Fruit fly (Drosophila melanogaster) whole organism, embryonic: ENCODE data around the gene CG6236.
A peak's percentile ranks its signal among the peaks of the same experiment; 100 is the strongest.

ENCODE experiments used
- BtbVII ChIP-seq: fragments of 200-800 bp; sonication (Bioruptor generic); optimal IDR thresholded peaks from 3 replicates; lab custom pipeline; 2017; ENCODE audit warnings: missing biosample characterization, mild to moderate bottlenecking, missing genetic modification characterization
- CG10959 ChIP-seq: fragments of 200-800 bp; sonication (Bioruptor generic); IDR thresholded peaks from 2 replicates; pipeline ENCODE4 v1.3.6; 2022; ENCODE audit warnings: missing biosample characterization, missing genetic modification characterization
- CG11247 ChIP-seq: fragments of 200-800 bp; sonication (Bioruptor generic); IDR thresholded peaks from 2 replicates; pipeline ENCODE4 v1.3.6; 2022; ENCODE audit warnings: missing biosample characterization, missing genetic modification characterization
- CG11695 ChIP-seq: fragments of 200-800 bp; sonication (Bioruptor generic); IDR thresholded peaks from 3 replicates; pipeline ENCODE4 v1.3.6; 2022; ENCODE audit warnings: missing biosample characterization, missing genetic modification characterization
- CG11723 ChIP-seq: fragments of 200-800 bp; sonication (Bioruptor generic); optimal IDR thresholded peaks from 2 replicates; lab custom pipeline; 2017; ENCODE audit warnings: missing biosample characterization, mild to moderate bottlenecking, missing genetic modification characterization
- CG13296 ChIP-seq: fragments of 200-800 bp; sonication (Bioruptor generic); optimal IDR thresholded peaks from 3 replicates; lab custom pipeline; 2018; ENCODE audit warnings: missing biosample characterization, mild to moderate bottlenecking, missing genetic modification characterization
- CG14441 ChIP-seq: fragments of 200-800 bp; sonication (Bioruptor generic); IDR thresholded peaks from 2 replicates; pipeline ENCODE4 v1.3.6; 2022; ENCODE audit warnings: missing biosample characterization, missing genetic modification characterization
- CG15514 ChIP-seq: fragments of 200-800 bp; sonication (Bioruptor generic); optimal IDR thresholded peaks from 3 replicates; lab custom pipeline; 2017; ENCODE audit warnings: missing biosample characterization, missing genetic modification characterization, mild to moderate bottlenecking, moderate library complexity, missing genetic modification reagents
- CG16863 ChIP-seq: fragments of 200-800 bp; sonication (Bioruptor generic); optimal IDR thresholded peaks from 3 replicates; lab custom pipeline; 2016; ENCODE audit warnings: missing biosample characterization, missing genetic modification characterization
- CG17385 ChIP-seq: fragments of 200-800 bp; sonication (Bioruptor generic); optimal IDR thresholded peaks from 3 replicates; lab custom pipeline; 2018; ENCODE audit warnings: missing biosample characterization, mild to moderate bottlenecking, missing genetic modification characterization
- CG18476 ChIP-seq: fragments of 200-800 bp; sonication (Bioruptor generic); optimal IDR thresholded peaks from 2 replicates; lab custom pipeline; 2016; ENCODE audit warnings: missing biosample characterization, mild to moderate bottlenecking, missing genetic modification characterization
- CG2116 ChIP-seq: fragments of 200-800 bp; sonication (Bioruptor generic); optimal IDR thresholded peaks from 3 replicates; lab custom pipeline; 2018; ENCODE audit warnings: missing biosample characterization, mild to moderate bottlenecking, missing genetic modification characterization
- CG30403 ChIP-seq: fragments of 200-800 bp; sonication (Bioruptor generic); optimal IDR thresholded peaks from 3 replicates; lab custom pipeline; 2016; ENCODE audit warnings: missing biosample characterization, missing genetic modification characterization
- CG3163 ChIP-seq: fragments of 200-800 bp; sonication (Bioruptor generic); optimal IDR thresholded peaks from 3 replicates; lab custom pipeline; 2016; ENCODE audit warnings: missing biosample characterization, missing genetic modification characterization
- CG3281 ChIP-seq: fragments of 200-800 bp; sonication (Bioruptor generic); optimal IDR thresholded peaks from 3 replicates; lab custom pipeline; 2017; ENCODE audit warnings: missing biosample characterization, mild to moderate bottlenecking, missing genetic modification characterization
- CG34376 ChIP-seq: fragments of 200-800 bp; sonication (Bioruptor generic); optimal IDR thresholded peaks from 2 replicates; lab custom pipeline; 2018; ENCODE audit warnings: missing biosample characterization, mild to moderate bottlenecking, missing genetic modification characterization
- CG4617 ChIP-seq: fragments of 200-800 bp; sonication (Bioruptor generic); optimal IDR thresholded peaks from 3 replicates; lab custom pipeline; 2016; ENCODE audit warnings: missing biosample characterization, missing genetic modification characterization, borderline replicate concordance
- CG6654 ChIP-seq: fragments of 200-800 bp; sonication (Bioruptor generic); optimal IDR thresholded peaks from 2 replicates; lab custom pipeline; 2017; ENCODE audit warnings: missing biosample characterization, mild to moderate bottlenecking, missing genetic modification characterization
- CG7987 ChIP-seq: fragments of 200-800 bp; sonication (Bioruptor generic); optimal IDR thresholded peaks from 2 replicates; lab custom pipeline; 2018; ENCODE audit warnings: missing biosample characterization, mild to moderate bottlenecking, missing genetic modification characterization, moderate library complexity
- CG8290 ChIP-seq, 3 experiments: fragments of 200-800 bp; sonication (Bioruptor generic); optimal IDR thresholded peaks; 2 replicates each; lab custom pipeline; 2016 to 2019; ENCODE audit warnings: missing biosample characterization in 3 of 3, missing genetic modification characterization in 3 of 3, mild to moderate bottlenecking in 2 of 3, moderate library complexity in 1 of 3
- CG8478 ChIP-seq: fragments of >200 bp; optimal IDR thresholded peaks from 2 replicates; lab custom pipeline; 2018
- CG9609 ChIP-seq: fragments of 200-800 bp; sonication (Bioruptor generic); optimal IDR thresholded peaks from 3 replicates; lab custom pipeline; 2016; ENCODE audit warnings: missing biosample characterization, missing genetic modification characterization
- Dad ChIP-seq: fragments of 200-800 bp; sonication (Bioruptor generic); optimal IDR thresholded peaks from 3 replicates; lab custom pipeline; 2016; ENCODE audit warnings: missing biosample characterization, missing genetic modification characterization
- Doc2 ChIP-seq: fragments of 200-800 bp; sonication (Bioruptor generic); IDR thresholded peaks from 2 replicates; pipeline ENCODE4 v1.3.6; 2022; ENCODE audit warnings: missing biosample characterization, missing genetic modification characterization
- Eip74EF ChIP-seq, 2 experiments: fragments of 200-800 bp in 1 of 2; fragments of >200 bp in 1 of 2; sonication (Bioruptor generic) in 1 of 2; optimal IDR thresholded peaks; 2 replicates each; lab custom pipeline; 2017 to 2019; ENCODE audit warnings: missing biosample characterization in 2 of 2, missing genetic modification characterization in 2 of 2, mild to moderate bottlenecking in 1 of 2, moderate library complexity in 1 of 2
- GATAe ChIP-seq: fragments of 200-800 bp; sonication (Bioruptor generic); conservative IDR thresholded peaks from 2 replicates; pipeline ENCODE4 v1.3.6; 2022; ENCODE audit warnings: missing biosample characterization, missing genetic modification characterization
- Gug ChIP-seq: fragments of 200-800 bp; sonication (Bioruptor generic); IDR thresholded peaks from 4 replicates; pipeline ENCODE4 v1.3.6; 2022; ENCODE audit warnings: missing biosample characterization, missing genetic modification characterization
- Hmx ChIP-seq: fragments of 200-800 bp; sonication (Bioruptor generic); optimal IDR thresholded peaks from 2 replicates; lab custom pipeline; 2016; ENCODE audit warnings: missing biosample characterization, missing genetic modification characterization
- Lpt ChIP-seq: fragments of >200 bp; optimal IDR thresholded peaks from 2 replicates; lab custom pipeline; 2018; ENCODE audit warnings: missing biosample characterization, missing genetic modification characterization
- Nf-YB ChIP-seq: fragments of 200-800 bp; sonication (Bioruptor generic); optimal IDR thresholded peaks from 3 replicates; lab custom pipeline; 2019; ENCODE audit warnings: missing biosample characterization, mild to moderate bottlenecking, missing genetic modification characterization, moderate library complexity
- Trl ChIP-seq, 3 experiments: fragments of >200 bp in 2 of 3; fragments of 200-800 bp in 1 of 3; sonication (Bioruptor generic) in 1 of 3; optimal IDR thresholded peaks; 2 replicates in 1 of 3; 3 replicates in 2 of 3; lab custom pipeline; 2016 to 2017; ENCODE audit warnings: missing biosample characterization in 1 of 3, missing genetic modification characterization in 1 of 3
- Xbp1 ChIP-seq: fragments of 200-800 bp; sonication (Bioruptor generic); optimal IDR thresholded peaks from 3 replicates; lab custom pipeline; 2016; ENCODE audit warnings: missing biosample characterization, mild to moderate bottlenecking, missing genetic modification characterization
- ac ChIP-seq: fragments of 200-800 bp; sonication (Bioruptor generic); optimal IDR thresholded peaks from 3 replicates; lab custom pipeline; 2017; ENCODE audit warnings: missing biosample characterization, mild to moderate bottlenecking, missing genetic modification characterization
- bab2 ChIP-seq: fragments of 200-800 bp; sonication (Bioruptor generic); optimal IDR thresholded peaks from 2 replicates; lab custom pipeline; 2016; ENCODE audit warnings: missing biosample characterization, missing genetic modification characterization
- bcd ChIP-seq: fragments of 200-800 bp; sonication (Bioruptor generic); optimal IDR thresholded peaks from 2 replicates; lab custom pipeline; 2017; ENCODE audit warnings: missing biosample characterization, mild to moderate bottlenecking, missing genetic modification characterization
- br ChIP-seq: fragments of >200 bp; optimal IDR thresholded peaks from 2 replicates; lab custom pipeline; 2017
- dmrt11E ChIP-seq: fragments of 200-800 bp; sonication (Bioruptor generic); optimal IDR thresholded peaks from 3 replicates; lab custom pipeline; 2018; ENCODE audit warnings: missing biosample characterization, mild to moderate bottlenecking, missing genetic modification characterization, moderate library complexity
- ftz-f1 ChIP-seq: fragments of 200-800 bp; sonication (Bioruptor generic); optimal IDR thresholded peaks from 2 replicates; lab custom pipeline; 2016; ENCODE audit warnings: missing biosample characterization, missing genetic modification characterization
- gce ChIP-seq: fragments of 200-800 bp; sonication (Bioruptor generic); IDR thresholded peaks from 3 replicates; pipeline ENCODE4 v1.3.6; 2022; ENCODE audit warnings: missing biosample characterization, missing genetic modification characterization
- onecut ChIP-seq: fragments of 200-800 bp; sonication (Bioruptor generic); IDR thresholded peaks from 2 replicates; pipeline ENCODE4 v1.3.6; 2022; ENCODE audit warnings: missing biosample characterization, missing genetic modification characterization
- otp ChIP-seq: fragments of 200-800 bp; sonication (Bioruptor generic); IDR thresholded peaks from 3 replicates; pipeline ENCODE4, ENCODE4 v1.3.6; 2022; ENCODE audit warnings: missing biosample characterization, missing genetic modification characterization
- pfk ChIP-seq: fragments of 200-800 bp; sonication (Bioruptor generic); optimal IDR thresholded peaks from 2 replicates; lab custom pipeline; 2018; ENCODE audit warnings: missing biosample characterization, mild to moderate bottlenecking, missing genetic modification characterization, moderate library complexity
- psq ChIP-seq: fragments of 200-800 bp; sonication (Bioruptor generic); optimal IDR thresholded peaks from 2 replicates; lab custom pipeline; 2017; ENCODE audit warnings: missing biosample characterization, missing genetic modification characterization
- rib ChIP-seq: fragments of 200-800 bp; sonication (Bioruptor generic); IDR thresholded peaks from 2 replicates; pipeline ENCODE4 v1.3.6; 2022; ENCODE audit warnings: missing biosample characterization, missing genetic modification characterization
- row ChIP-seq: fragments of 200-800 bp; sonication (Bioruptor generic); IDR thresholded peaks from 3 replicates; pipeline ENCODE4 v1.3.6; 2022; ENCODE audit warnings: missing biosample characterization, missing genetic modification characterization
- scrt ChIP-seq: fragments of 200-800 bp; sonication (Bioruptor generic); optimal IDR thresholded peaks from 2 replicates; lab custom pipeline; 2018; ENCODE audit warnings: missing biosample characterization, mild to moderate bottlenecking, missing genetic modification characterization, moderate library complexity
- slou ChIP-seq: fragments of 200-800 bp; sonication (Bioruptor generic); optimal IDR thresholded peaks from 3 replicates; lab custom pipeline; 2016; ENCODE audit warnings: missing biosample characterization, missing genetic modification characterization
- sr ChIP-seq: fragments of 200-800 bp; sonication (Bioruptor generic); IDR thresholded peaks from 3 replicates; pipeline ENCODE4 v1.3.6; 2022; ENCODE audit warnings: missing biosample characterization, missing genetic modification characterization
- tap ChIP-seq: fragments of 200-800 bp; optimal IDR thresholded peaks from 3 replicates; lab custom pipeline; 2019; ENCODE audit warnings: missing biosample characterization, mild to moderate bottlenecking, missing genetic modification characterization, moderate library complexity
- tio ChIP-seq: fragments of 200-800 bp; sonication (Bioruptor generic); optimal IDR thresholded peaks from 2 replicates; lab custom pipeline; 2017; ENCODE audit warnings: missing biosample characterization, missing genetic modification characterization, inconsistent platforms
- toy ChIP-seq: fragments of 200-800 bp; sonication (Bioruptor generic); IDR thresholded peaks from 2 replicates; pipeline ENCODE4 v1.3.6; 2022; ENCODE audit warnings: missing biosample characterization, missing genetic modification characterization
- zen ChIP-seq: fragments of 200-800 bp; sonication (Bioruptor generic); optimal IDR thresholded peaks from 3 replicates; lab custom pipeline; 2018; ENCODE audit warnings: missing biosample characterization, mild to moderate bottlenecking, missing genetic modification characterization, moderate library complexity

Gene CG6236

dm6 chr3R:15287763-15288162 lies 40.3 kb downstream of the CG6236 start (continued):
- TF ChIP-seq Gug (GFP tag; lab: Robert Waterston, UW) (no peak), CG2116 (peak; percentile 89), dmrt11E (peak; percentile 11), Dad (GFP tag; lab: Kevin White, UChicago) (peak; percentile 6), slou (GFP tag; lab: Kevin White, UChicago) (no peak), CG18476 (no peak), Hmx (GFP tag; lab: Kevin White, UChicago) (no peak), Xbp1 (peak; percentile 25), GATAe (no peak), CG9609 (peak; percentile 12), pfk (no peak), CG11723 (no peak)

DNA sequence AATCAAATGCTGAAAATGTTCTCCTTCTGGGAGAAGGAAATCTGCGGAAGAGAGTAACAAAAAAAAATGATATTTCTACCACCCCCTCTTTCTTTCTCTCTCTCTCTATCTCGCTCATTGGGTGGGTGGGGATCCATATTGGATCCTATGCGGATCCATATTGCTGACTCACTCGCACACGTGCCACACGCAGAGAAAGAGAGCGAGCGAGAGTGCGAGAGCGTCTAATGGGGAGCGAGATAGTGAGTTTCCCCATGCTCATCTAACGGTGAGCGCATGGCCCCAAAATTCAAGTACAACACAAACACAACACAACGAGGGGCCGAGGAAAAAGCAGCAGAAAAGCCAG lies 41.4 kb downstream of the CG6236 start:
- TF ChIP-seq CG3281 (GFP tag; lab: Kevin White, UChicago) (no peak), CG13296 (no peak), gce (no peak), row (no peak), zen (tag; lab: Kevin White, UChicago) (no peak), scrt (GFP tag; lab: Kevin White, UChicago) (no peak), CG8290 (GFP tag; optimal IDR thresholded peaks at IDR 0.05; lab: Kevin White, UChicago) (no peak), CG8290 (tag; optimal IDR thresholded peaks at IDR 0.05; lab: Kevin White, UChicago) (peak in 1 of 2 experiments; percentile 20), psq (GFP tag; lab: Kevin White, UChicago) (no peak), CG30403 (GFP tag; lab: Kevin White, UChicago) (no peak), Dad (GFP tag; lab: Kevin White, UChicago) (no peak), CG3163 (GFP tag; lab: Kevin White, UChicago) (peak; percentile 24), CG16863 (GFP tag; lab: Kevin White, UChicago) (no peak), bcd (GFP tag; lab: Kevin White, UChicago) (no peak), BtbVII (no peak), CG15514 (no peak), CG11695 (GFP tag; lab: Robert Waterston, UW) (no peak), Trl (optimal IDR thresholded peaks at IDR 0.05; lab: Kevin White, UChicago) (peak; percentile 88 to 92), Trl (GFP tag; optimal IDR thresholded peaks at IDR 0.05; lab: Kevin White, UChicago) (peak; percentile 38), CG14441 (GFP tag; lab: Robert Waterston, UW) (no peak), CG2116 (no peak), Eip74EF (GFP tag; optimal IDR thresholded peaks at IDR 0.05; lab: Kevin White, UChicago) (peak in 1 of 2 experiments; percentile 4), onecut (GFP tag; lab: Robert Waterston, UW) (peak; percentile 11; the same call in 1 of the 2 replicates), rib (GFP tag; lab: Robert Waterston, UW) (no peak), br (no peak), CG34376 (GFP tag; lab: Kevin White, UChicago) (peak; percentile 64), Nf-YB (GFP tag; lab: Kevin White, UChicago) (peak; percentile 55), CG10959 (GFP tag; lab: Robert Waterston, UW) (no peak), CG4617 (GFP tag; lab: Kevin White, UChicago) (no peak), tio (GFP tag; lab: Kevin White, UChicago) (no peak), CG17385 (GFP tag; lab: Kevin White, UChicago) (peak; percentile 49), ftz-f1 (GFP tag; lab: Kevin White, UChicago) (peak; percentile 17), sr (GFP tag; lab: Robert Waterston, UW) (no peak), CG11247 (GFP tag; lab: Robert Waterston, UW) (no peak), CG6654 (GFP tag; lab: Kevin White, UChicago) (no peak), Doc2 (GFP tag; lab: Robert Waterston, UW) (no peak), Lpt (GFP tag; lab: Kevin White, UChicago) (no peak), ac (GFP tag; lab: Kevin White, UChicago) (no peak), toy (GFP tag; lab: Robert Waterston, UW) (no peak), otp (no peak), tap (tag; lab: Kevin White, UChicago) (no peak), CG8478 (lab: Kevin White, UChicago) (no peak), CG7987 (GFP tag; lab: Kevin White, UChicago) (peak; percentile 9), bab2 (GFP tag; lab: Kevin White, UChicago) (no peak)
